Worm (Caenorhabditis elegans) whole organism, early embryonic: ENCODE data around the gene str-263.

Experiments used
- ama-1 ChIP-seq: fragments of 150-350 bp; optimal IDR thresholded peaks from 2 replicates; lab custom pipeline; 2014
- ceh-13 ChIP-seq: fragments of 200-800 bp; sonication (Bioruptor generic); optimal IDR thresholded peaks from 2 replicates; lab custom pipeline; 2018; ENCODE audit warnings: mild to moderate bottlenecking, missing genetic modification characterization, missing compliant biosample characterization
- ceh-36 ChIP-seq: sonication (generic microtip); optimal IDR thresholded peaks from 2 replicates; lab custom pipeline; 2016; ENCODE audit warnings: missing genetic modification characterization, inconsistent platforms, missing compliant biosample characterization
- ets-7 ChIP-seq: sonication (generic microtip); optimal IDR thresholded peaks from 2 replicates; lab custom pipeline; 2016; ENCODE audit warnings: missing genotype, missing genetic modification characterization, missing compliant biosample characterization
- flt-1 ChIP-seq: fragments of 200-800 bp; sonication (Bioruptor generic); IDR thresholded peaks from 2 replicates; pipeline ENCODE4 v1.3.6; 2022; ENCODE audit warnings: missing genetic modification characterization, missing compliant biosample characterization
- hmbx-1 ChIP-seq: sonication (generic microtip); optimal IDR thresholded peaks from 2 replicates; lab custom pipeline; 2016; ENCODE audit warnings: mild to moderate bottlenecking, missing genetic modification characterization, missing compliant biosample characterization
- hmg-4 ChIP-seq: fragments of 200-800 bp; sonication (Bioruptor generic); optimal IDR thresholded peaks from 2 replicates; lab custom pipeline; 2018; ENCODE audit warnings: mild to moderate bottlenecking, missing genetic modification characterization, missing compliant biosample characterization
- scrt-1 ChIP-seq: fragments of 200-800 bp; sonication (Bioruptor generic); IDR thresholded peaks from 2 replicates; pipeline ENCODE4 v1.3.6; 2022; ENCODE audit warnings: missing genetic modification characterization, missing compliant biosample characterization
- sea-1 ChIP-seq: fragments of 200-800 bp; sonication (Bioruptor generic); conservative IDR thresholded peaks from 2 replicates; pipeline ENCODE4 v1.3.6; 2022; ENCODE audit warnings: missing genetic modification characterization, missing compliant biosample characterization
- tbx-11 ChIP-seq: fragments of 200-800 bp; sonication (Bioruptor generic); IDR thresholded peaks from 2 replicates; pipeline ENCODE4 v1.3.6; 2022; ENCODE audit warnings: missing genetic modification characterization, missing compliant biosample characterization
- tbx-37 ChIP-seq: fragments of 200-800 bp; sonication (Bioruptor generic); conservative IDR thresholded peaks from 2 replicates; pipeline ENCODE4 v1.3.6; 2022; ENCODE audit warnings: missing genetic modification reagents, missing genetic modification characterization, missing compliant biosample characterization
- tra-4 ChIP-seq: sonication (generic microtip); optimal IDR thresholded peaks from 2 replicates; lab custom pipeline; 2017; ENCODE audit warnings: missing genetic modification characterization, missing compliant biosample characterization

DNA sequence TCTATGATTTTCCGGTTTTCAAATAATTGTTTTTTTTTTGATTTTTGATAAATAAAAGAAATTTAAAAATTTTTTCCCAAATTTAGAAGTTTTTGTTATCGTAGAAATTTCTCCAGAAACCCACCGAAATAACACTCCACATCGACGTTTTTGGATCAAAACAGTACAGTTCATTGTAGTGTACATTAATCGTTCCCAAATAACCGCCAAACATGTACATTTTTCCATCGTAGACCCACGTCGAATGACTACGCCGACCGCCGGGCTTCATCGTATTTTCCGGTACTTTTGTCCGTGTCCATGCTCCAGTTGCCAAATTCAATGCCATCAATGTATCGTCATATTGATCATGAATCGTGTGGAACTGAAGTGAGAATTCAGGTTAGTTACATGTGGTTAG lies 41.1 kb downstream of the str-263 start, which contains the start of gene F53E4.2:
- TF ChIP-seq ets-7 (tag; lab: Kevin White, UChicago) = no peak
- TF ChIP-seq ama-1 (lab: Kevin White, UChicago) = no peak
- no peak for TF ChIP-seq tra-4 (tag; lab: Kevin White, UChicago)
- TF ChIP-seq scrt-1 (GFP tag; lab: Robert Waterston, UW) = no peak
- TF ChIP-seq flt-1 (GFP tag; lab: Robert Waterston, UW) = no peak
- no peak for TF ChIP-seq tbx-11
- TF ChIP-seq sea-1 (GFP tag; lab: Robert Waterston, UW) = no peak
- TF ChIP-seq ceh-13 = no peak
- TF ChIP-seq tbx-37 = no peak
- no peak for TF ChIP-seq hmg-4
- no peak for TF ChIP-seq ceh-36
- no peak for TF ChIP-seq hmbx-1
